Fruit fly (Drosophila melanogaster) whole organism, embryonic: ENCODE data around the gene CG16790.

Experiments
- Atf6 ChIP-seq: fragments of 200-800 bp; sonication (Bioruptor generic); IDR thresholded peaks from 2 replicates; pipeline ENCODE4 v1.3.6; 2022; ENCODE audit warnings: missing biosample characterization, missing genetic modification characterization
- CG10147 ChIP-seq: fragments of 200-800 bp; sonication (Bioruptor generic); optimal IDR thresholded peaks from 2 replicates; lab custom pipeline; 2019; ENCODE audit warnings: missing biosample characterization, mild to moderate bottlenecking, missing genetic modification characterization, moderate library complexity
- CG10979 ChIP-seq: fragments of 200-800 bp; sonication (Bioruptor generic); optimal IDR thresholded peaks from 2 replicates; lab custom pipeline; 2018; ENCODE audit warnings: missing biosample characterization, mild to moderate bottlenecking, missing genetic modification characterization, moderate library complexity
- CG12391 ChIP-seq: fragments of 200-800 bp; sonication (Bioruptor generic); optimal IDR thresholded peaks from 3 replicates; lab custom pipeline; 2018; ENCODE audit warnings: missing biosample characterization, mild to moderate bottlenecking, missing genetic modification characterization, moderate library complexity
- CG13123 ChIP-seq: fragments of 200-800 bp; sonication (Bioruptor generic); optimal IDR thresholded peaks from 2 replicates; lab custom pipeline; 2016; ENCODE audit warnings: missing biosample characterization, missing genetic modification characterization
- CG13287 ChIP-seq: fragments of 200-800 bp; sonication (Bioruptor generic); IDR thresholded peaks from 2 replicates; pipeline ENCODE4 v1.3.6; 2022; ENCODE audit warnings: missing biosample characterization, missing genetic modification characterization; ENCODE audit not compliant: partially characterized antibody
- CG14441 ChIP-seq: fragments of 200-800 bp; sonication (Bioruptor generic); IDR thresholded peaks from 2 replicates; pipeline ENCODE4 v1.3.6; 2022; ENCODE audit warnings: missing biosample characterization, missing genetic modification characterization
- CG15514 ChIP-seq: fragments of 200-800 bp; sonication (Bioruptor generic); optimal IDR thresholded peaks from 3 replicates; lab custom pipeline; 2017; ENCODE audit warnings: missing biosample characterization, missing genetic modification characterization, mild to moderate bottlenecking, moderate library complexity, missing genetic modification reagents
- CG17361 ChIP-seq: fragments of 200-800 bp; sonication (Bioruptor generic); IDR thresholded peaks from 3 replicates; pipeline ENCODE4 v1.3.6; 2022; ENCODE audit warnings: missing biosample characterization, missing genetic modification characterization
- CG1832 ChIP-seq: fragments of 200-800 bp; sonication (Bioruptor generic); optimal IDR thresholded peaks from 2 replicates; lab custom pipeline; 2017; ENCODE audit warnings: missing biosample characterization, mild to moderate bottlenecking, missing genetic modification characterization, inconsistent platforms
- CG18476 ChIP-seq: fragments of 200-800 bp; sonication (Bioruptor generic); optimal IDR thresholded peaks from 2 replicates; lab custom pipeline; 2016; ENCODE audit warnings: missing biosample characterization, mild to moderate bottlenecking, missing genetic modification characterization
- CG2120 ChIP-seq: fragments of 200-800 bp; sonication (Bioruptor generic); optimal IDR thresholded peaks from 3 replicates; lab custom pipeline; 2016; ENCODE audit warnings: missing biosample characterization, missing genetic modification characterization
- CG2202 ChIP-seq: fragments of 200-800 bp; sonication (Bioruptor generic); optimal IDR thresholded peaks from 2 replicates; lab custom pipeline; 2018; ENCODE audit warnings: missing biosample characterization, mild to moderate bottlenecking, missing genetic modification characterization
- CG33213 ChIP-seq: fragments of 200-800 bp; sonication (Bioruptor generic); optimal IDR thresholded peaks from 3 replicates; lab custom pipeline; 2016; ENCODE audit warnings: missing biosample characterization, missing genetic modification characterization
- CG34376 ChIP-seq: fragments of 200-800 bp; sonication (Bioruptor generic); optimal IDR thresholded peaks from 2 replicates; lab custom pipeline; 2018; ENCODE audit warnings: missing biosample characterization, mild to moderate bottlenecking, missing genetic modification characterization
- CG3995 ChIP-seq: fragments of 200-800 bp; sonication (Bioruptor generic); optimal IDR thresholded peaks from 3 replicates; lab custom pipeline; 2016; ENCODE audit warnings: missing biosample characterization, missing genetic modification characterization
- CG4282 ChIP-seq: fragments of 200-800 bp; sonication (Bioruptor generic); optimal IDR thresholded peaks from 2 replicates; lab custom pipeline; 2016; ENCODE audit warnings: missing biosample characterization, missing genetic modification characterization
- CG4617 ChIP-seq: fragments of 200-800 bp; sonication (Bioruptor generic); optimal IDR thresholded peaks from 3 replicates; lab custom pipeline; 2016; ENCODE audit warnings: missing biosample characterization, missing genetic modification characterization, borderline replicate concordance
- CG5245 ChIP-seq: fragments of 200-800 bp; sonication (Bioruptor generic); optimal IDR thresholded peaks from 3 replicates; lab custom pipeline; 2016; ENCODE audit warnings: missing biosample characterization, missing genetic modification characterization
- CG6654 ChIP-seq: fragments of 200-800 bp; sonication (Bioruptor generic); optimal IDR thresholded peaks from 2 replicates; lab custom pipeline; 2017; ENCODE audit warnings: missing biosample characterization, mild to moderate bottlenecking, missing genetic modification characterization
- CG8924 ChIP-seq: fragments of 200-800 bp; optimal IDR thresholded peaks from 3 replicates; lab custom pipeline; 2019; ENCODE audit warnings: missing biosample characterization, mild to moderate bottlenecking, missing genetic modification characterization, moderate library complexity
- CG9437 ChIP-seq: fragments of 200-800 bp; sonication (Bioruptor generic); optimal IDR thresholded peaks from 2 replicates; lab custom pipeline; 2018; ENCODE audit warnings: missing biosample characterization, mild to moderate bottlenecking, missing genetic modification characterization
- CG9797 ChIP-seq: fragments of 200-800 bp; sonication (Bioruptor generic); optimal IDR thresholded peaks from 3 replicates; lab custom pipeline; 2018; ENCODE audit warnings: missing biosample characterization, mild to moderate bottlenecking, missing genetic modification characterization
- Chrac-16 ChIP-seq: fragments of 200-800 bp; sonication (Bioruptor generic); optimal IDR thresholded peaks from 3 replicates; lab custom pipeline; 2016; ENCODE audit warnings: missing biosample characterization, missing genetic modification characterization
- Hmx ChIP-seq: fragments of 200-800 bp; sonication (Bioruptor generic); optimal IDR thresholded peaks from 2 replicates; lab custom pipeline; 2016; ENCODE audit warnings: missing biosample characterization, missing genetic modification characterization
- Hsf ChIP-seq: fragments of 200-800 bp; sonication (Bioruptor generic); optimal IDR thresholded peaks from 3 replicates; lab custom pipeline; 2016; ENCODE audit warnings: missing biosample characterization, missing genetic modification characterization
- Ptx1 ChIP-seq: fragments of 200-800 bp; sonication (Bioruptor generic); IDR thresholded peaks from 2 replicates; pipeline ENCODE4 v1.3.6; 2022; ENCODE audit warnings: missing biosample characterization, missing genetic modification characterization
- Sry-δ ChIP-seq: fragments of 200-800 bp; sonication (Bioruptor generic); optimal IDR thresholded peaks from 2 replicates; lab custom pipeline; 2016; ENCODE audit warnings: missing biosample characterization, missing genetic modification characterization
- Xrp1 ChIP-seq: fragments of 200-800 bp; sonication (Bioruptor generic); IDR thresholded peaks from 2 replicates; pipeline ENCODE4 v1.3.6; 2022; ENCODE audit warnings: missing biosample characterization, missing genetic modification characterization
- abd-A ChIP-seq: fragments of 200-800 bp; sonication (Bioruptor generic); optimal IDR thresholded peaks from 3 replicates; lab custom pipeline; 2019; ENCODE audit warnings: missing biosample characterization, mild to moderate bottlenecking, missing genetic modification characterization, moderate library complexity
- ara ChIP-seq: fragments of 200-800 bp; sonication (Bioruptor generic); IDR thresholded peaks from 2 replicates; pipeline ENCODE4 v1.3.6; 2022; ENCODE audit warnings: missing biosample characterization, missing genetic modification characterization
- btn ChIP-seq: fragments of 200-800 bp; sonication (Bioruptor generic); optimal IDR thresholded peaks from 2 replicates; lab custom pipeline; 2016; ENCODE audit warnings: missing biosample characterization, missing genetic modification characterization
- fu2 ChIP-seq: fragments of 200-800 bp; sonication (Bioruptor generic); optimal IDR thresholded peaks from 2 replicates; lab custom pipeline; 2016; ENCODE audit warnings: missing biosample characterization, missing genetic modification characterization
- h ChIP-seq: fragments of >200 bp; optimal IDR thresholded peaks from 2 replicates; lab custom pipeline; 2017
- klu ChIP-seq: fragments of 200-800 bp; sonication (Bioruptor generic); IDR thresholded peaks from 2 replicates; pipeline ENCODE4 v1.3.6; 2022; ENCODE audit warnings: missing biosample characterization, missing genetic modification characterization
- lab ChIP-seq: fragments of 200-800 bp; sonication (Bioruptor generic); optimal IDR thresholded peaks from 3 replicates; lab custom pipeline; 2017; ENCODE audit warnings: missing biosample characterization, missing genetic modification characterization, mild to moderate bottlenecking, moderate library complexity, missing genetic modification reagents
- lbe ChIP-seq: fragments of 200-800 bp; sonication (Bioruptor generic); optimal IDR thresholded peaks from 2 replicates; lab custom pipeline; 2016; ENCODE audit warnings: missing biosample characterization, mild to moderate bottlenecking, missing genetic modification characterization
- org-1 ChIP-seq: fragments of 200-800 bp; sonication (Bioruptor generic); optimal IDR thresholded peaks from 2 replicates; lab custom pipeline; 2017; ENCODE audit warnings: missing biosample characterization, missing genetic modification characterization
- otp ChIP-seq: fragments of 200-800 bp; sonication (Bioruptor generic); IDR thresholded peaks from 3 replicates; pipeline ENCODE4, ENCODE4 v1.3.6; 2022; ENCODE audit warnings: missing biosample characterization, missing genetic modification characterization
- pho ChIP-seq: fragments of 200-800 bp; sonication (Bioruptor generic); optimal IDR thresholded peaks from 2 replicates; lab custom pipeline; 2016; ENCODE audit warnings: missing biosample characterization, missing genetic modification characterization
- pros ChIP-seq: fragments of 200-800 bp; sonication (Bioruptor generic); optimal IDR thresholded peaks from 3 replicates; lab custom pipeline; 2019; ENCODE audit warnings: missing biosample characterization, mild to moderate bottlenecking, missing genetic modification characterization, moderate library complexity
- row ChIP-seq: fragments of 200-800 bp; sonication (Bioruptor generic); IDR thresholded peaks from 3 replicates; pipeline ENCODE4 v1.3.6; 2022; ENCODE audit warnings: missing biosample characterization, missing genetic modification characterization
- sens-2 ChIP-seq: fragments of 200-800 bp; sonication (Bioruptor generic); IDR thresholded peaks from 2 replicates; pipeline ENCODE4 v1.3.6; 2022; ENCODE audit warnings: missing biosample characterization, missing genetic modification characterization
- shn ChIP-seq: fragments of 200-800 bp; sonication (Bioruptor generic); optimal IDR thresholded peaks from 3 replicates; lab custom pipeline; 2016; ENCODE audit warnings: missing biosample characterization, missing genetic modification characterization
- slbo ChIP-seq: fragments of 200-800 bp; sonication (Bioruptor generic); IDR thresholded peaks from 2 replicates; pipeline ENCODE4 v1.3.6; 2022; ENCODE audit warnings: missing biosample characterization, missing genetic modification characterization
- tll ChIP-seq, 2 experiments: fragments of 200-800 bp in 1 of 2; fragments of >200 bp in 1 of 2; sonication (Bioruptor generic) in 1 of 2; optimal IDR thresholded peaks; 2 replicates each; lab custom pipeline; 2017 to 2019; ENCODE audit warnings: missing biosample characterization in 2 of 2, missing genetic modification characterization in 2 of 2, mild to moderate bottlenecking in 1 of 2, moderate library complexity in 1 of 2
- toy ChIP-seq: fragments of 200-800 bp; sonication (Bioruptor generic); IDR thresholded peaks from 2 replicates; pipeline ENCODE4 v1.3.6; 2022; ENCODE audit warnings: missing biosample characterization, missing genetic modification characterization
- unpg ChIP-seq: fragments of 200-800 bp; sonication (Bioruptor generic); optimal IDR thresholded peaks from 3 replicates; lab custom pipeline; 2018; ENCODE audit warnings: missing biosample characterization, mild to moderate bottlenecking, missing genetic modification characterization, moderate library complexity
- wdn ChIP-seq: fragments of 200-800 bp; sonication (Bioruptor generic); IDR thresholded peaks from 2 replicates; pipeline ENCODE4 v1.3.6; 2022; ENCODE audit warnings: missing biosample characterization, missing genetic modification characterization

The CG16790 gene

DNA sequence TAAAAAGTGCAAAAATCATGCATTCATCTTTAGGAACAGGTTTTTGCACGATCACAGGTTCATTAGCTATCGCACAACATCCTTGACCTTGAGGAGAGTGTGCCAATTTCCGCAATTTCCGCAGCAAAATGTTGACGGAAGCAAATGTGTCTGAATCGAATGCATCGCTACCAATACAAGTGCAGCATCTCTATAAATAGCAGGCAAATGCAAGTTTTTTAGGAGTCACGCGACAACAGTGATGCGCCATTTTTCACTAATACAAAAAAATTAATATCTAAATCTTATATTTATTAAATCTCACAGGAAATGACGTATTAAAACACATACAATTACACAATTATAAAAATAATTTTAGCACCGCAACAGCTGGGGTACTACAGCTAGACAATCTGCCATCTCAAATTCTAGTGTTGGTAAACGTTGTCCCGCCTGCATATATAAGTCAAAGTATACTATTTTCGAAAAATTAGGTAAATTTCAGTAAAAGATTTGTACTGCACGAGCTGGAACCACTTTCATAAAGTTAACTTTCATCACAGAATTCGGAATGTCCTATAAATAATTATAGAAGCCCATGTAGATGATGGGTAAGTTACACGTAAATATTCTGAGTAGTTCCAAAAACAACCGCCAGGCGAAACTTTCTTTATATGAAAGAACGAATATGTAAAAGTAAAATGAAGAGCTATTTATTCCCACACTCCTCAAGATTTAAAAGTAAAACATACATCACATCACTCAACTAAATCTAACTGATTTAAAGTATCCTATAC, 4.0 kb upstream of the CG16790 start, which contains the start of gene CG9399 (continued):
- peak; percentile 97 for TF ChIP-seq CG4617
- peak; percentile 27; the same call in 1 of the 2 replicates for TF ChIP-seq CG13287 (GFP tag; lab: Robert Waterston, UW)
- TF ChIP-seq CG14441 (GFP tag; lab: Robert Waterston, UW), result peak; percentile 98
- TF ChIP-seq CG8924, result peak; percentile 97
- TF ChIP-seq Chrac-16 (GFP tag; lab: Kevin White, UChicago), result peak; percentile 98
- TF ChIP-seq CG1832, result no peak
- TF ChIP-seq btn (GFP tag; lab: Kevin White, UChicago), result peak; percentile 65
- peak; percentile 73 for TF ChIP-seq Sry-δ (GFP tag; lab: Kevin White, UChicago)
- TF ChIP-seq pros (GFP tag; lab: Kevin White, UChicago), result peak; percentile 24
- TF ChIP-seq wdn (GFP tag; lab: Robert Waterston, UW), result peak; percentile 92
- peak; percentile 97 for TF ChIP-seq sens-2 (GFP tag; lab: Robert Waterston, UW)
- peak; percentile 93 for TF ChIP-seq pho (GFP tag; lab: Kevin White, UChicago)
- peak; percentile 99 for TF ChIP-seq Ptx1 (GFP tag; lab: Robert Waterston, UW)
- TF ChIP-seq otp (GFP tag; lab: Robert Waterston, UW), result peak; percentile 98
- TF ChIP-seq h (lab: Kevin White, UChicago), result no peak
- peak; percentile 90 for TF ChIP-seq CG33213 (GFP tag; lab: Kevin White, UChicago)
- TF ChIP-seq CG15514 (GFP tag; lab: Kevin White, UChicago), result peak; percentile 90
- peak; percentile 97 for TF ChIP-seq lab (GFP tag; lab: Kevin White, UChicago)
- peak; percentile 96 for TF ChIP-seq Atf6
- peak; percentile 93 for TF ChIP-seq shn
- peak; percentile 98 for TF ChIP-seq ara (GFP tag; lab: Robert Waterston, UW)
- peak; percentile 92 for TF ChIP-seq CG10147 (GFP tag; lab: Kevin White, UChicago)
- peak; percentile 95 for TF ChIP-seq CG13123 (GFP tag; lab: Kevin White, UChicago)
- TF ChIP-seq CG2120, result peak; percentile 97
- TF ChIP-seq lbe (GFP tag; lab: Kevin White, UChicago), result peak; percentile 95
- peak; percentile 95 for TF ChIP-seq CG2202 (tag; lab: Kevin White, UChicago)
- peak; percentile 90 for TF ChIP-seq org-1 (GFP tag; lab: Kevin White, UChicago)
- peak; percentile 89 for TF ChIP-seq toy (GFP tag; lab: Robert Waterston, UW)
- peak; percentile 94 for TF ChIP-seq CG9437 (GFP tag; lab: Kevin White, UChicago)
- peak; percentile 94 for TF ChIP-seq CG5245 (GFP tag; lab: Kevin White, UChicago)
- TF ChIP-seq tll (GFP tag; optimal IDR thresholded peaks at IDR 0.05; lab: Kevin White, UChicago), result peak; percentile 20 to 90
- TF ChIP-seq CG3995, result peak; percentile 74
- TF ChIP-seq CG12391 (tag; lab: Kevin White, UChicago), result peak; percentile 99
- TF ChIP-seq CG9797 (GFP tag; lab: Kevin White, UChicago), result peak; percentile 47
- TF ChIP-seq abd-A, result peak; percentile 26
- TF ChIP-seq row (GFP tag; lab: Robert Waterston, UW), result peak; percentile 98
- peak; percentile 98 for TF ChIP-seq Hsf
- TF ChIP-seq Hmx (GFP tag; lab: Kevin White, UChicago), result peak; percentile 88
- TF ChIP-seq CG4282 (GFP tag; lab: Kevin White, UChicago), result peak; percentile 87
- TF ChIP-seq slbo, result peak; percentile 99
- TF ChIP-seq CG18476 (GFP tag; lab: Kevin White, UChicago), result peak; percentile 95
- peak; percentile 64 for TF ChIP-seq CG34376
- peak; percentile 98 for TF ChIP-seq unpg (GFP tag; lab: Kevin White, UChicago)
- TF ChIP-seq klu, result peak; percentile 95
- TF ChIP-seq Xrp1 (GFP tag; lab: Robert Waterston, UW), result peak; percentile 99
- TF ChIP-seq CG6654, result peak; percentile 82
- peak; percentile 95 for TF ChIP-seq CG10979 (tag; lab: Kevin White, UChicago)
- peak; percentile 97 for TF ChIP-seq CG17361 (GFP tag; lab: Robert Waterston, UW)
- peak; percentile 92 for TF ChIP-seq fu2 (GFP tag; lab: Kevin White, UChicago)
